Worm (Caenorhabditis elegans) whole organism, L1 larva: Measurements from ENCODE around the gene nspc-18.
A peak's percentile ranks its signal among the peaks of the same experiment; 100 is the strongest.
"Not testable (repeated sequence)": the region's sequence is repeated elsewhere in the genome, so short reads cannot be mapped to it uniquely, and the experiment has no call there.

ENCODE experiments used
- aly-2 ChIP-seq: fragments of 150-350 bp; optimal IDR thresholded peaks from 2 replicates; lab custom pipeline; 2014; ENCODE audit warnings: missing biosample characterization, missing genetic modification characterization
- blmp-1 ChIP-seq: fragments of 150-350 bp; optimal IDR thresholded peaks from 2 replicates; lab custom pipeline; 2014; ENCODE audit warnings: missing biosample characterization, missing genetic modification characterization
- ceh-8 ChIP-seq: fragments of 200-800 bp; sonication (Bioruptor generic); optimal IDR thresholded peaks from 2 replicates; lab custom pipeline; 2018; ENCODE audit warnings: mild to moderate bottlenecking, missing genetic modification characterization, moderate library complexity, missing compliant biosample characterization
- ceh-88 ChIP-seq: fragments of 200-800 bp; sonication (Bioruptor generic); IDR thresholded peaks from 2 replicates; pipeline ENCODE4 v1.3.6; 2022; ENCODE audit warnings: missing genetic modification characterization, missing compliant biosample characterization
- dpl-1 ChIP-seq, 3 experiments: fragments of 150-350 bp in 2 of 3; sonication (generic microtip) in 1 of 3; optimal IDR thresholded peaks; 2 replicates each; lab custom pipeline; 2014 to 2017; ENCODE audit warnings: missing biosample characterization in 3 of 3, missing genetic modification characterization in 3 of 3, missing genetic modification reagents in 3 of 3
- efl-1 ChIP-seq, 4 experiments: fragments of 150-350 bp; optimal IDR thresholded peaks in 3 of 4; peaks in 1 of 4; 1 replicate in 1 of 4; 2 replicates in 3 of 4; lab custom pipeline; 2014; ENCODE audit warnings: missing biosample characterization in 2 of 4, missing genetic modification characterization in 2 of 4, missing genetic modification reagents in 2 of 4
- efl-3 ChIP-seq: fragments of 200-800 bp; sonication (Bioruptor generic); optimal IDR thresholded peaks from 2 replicates; lab custom pipeline; 2018; ENCODE audit warnings: mild to moderate bottlenecking, missing genetic modification characterization, missing compliant biosample characterization
- egl-27 ChIP-seq, 2 experiments: fragments of 150-350 bp in 1 of 2; sonication (generic microtip); optimal IDR thresholded peaks; 3 replicates each; lab custom pipeline; 2017 to 2018; ENCODE audit warnings: missing biosample characterization in 2 of 2, missing genetic modification characterization in 2 of 2, missing genetic modification reagents in 2 of 2
- elt-2 ChIP-seq: sonication (generic microtip); optimal IDR thresholded peaks from 2 replicates; lab custom pipeline; 2016; ENCODE audit warnings: missing genetic modification characterization, mild to moderate bottlenecking, inconsistent platforms, missing compliant biosample characterization, missing genetic modification reagents
- ets-5 ChIP-seq: fragments of 200-800 bp; sonication (Bioruptor generic); IDR thresholded peaks from 2 replicates; pipeline ENCODE4 v1.3.6; 2022; ENCODE audit warnings: missing genetic modification characterization, missing compliant biosample characterization
- fkh-8 ChIP-seq: sonication (generic microtip); optimal IDR thresholded peaks from 2 replicates; lab custom pipeline; 2016; ENCODE audit warnings: mild to moderate bottlenecking, missing genetic modification characterization, missing compliant biosample characterization
- grh-1 ChIP-seq: fragments of 200-800 bp; sonication (Bioruptor generic); IDR thresholded peaks from 2 replicates; pipeline ENCODE4 v1.3.6; 2022; ENCODE audit warnings: missing genetic modification reagents, missing genetic modification characterization, missing compliant biosample characterization
- hlh-17 ChIP-seq: fragments of 200-800 bp; sonication (Bioruptor generic); optimal IDR thresholded peaks from 2 replicates; lab custom pipeline; 2018; ENCODE audit warnings: missing genetic modification characterization, mild to moderate bottlenecking, missing compliant biosample characterization, moderate library complexity, borderline replicate concordance
- hpl-2 ChIP-seq: fragments of 150-350 bp; optimal IDR thresholded peaks from 2 replicates; lab custom pipeline; 2014; ENCODE audit warnings: missing biosample characterization, missing genetic modification reagents, missing genetic modification characterization
- lin-14 ChIP-seq: fragments of 200-800 bp; sonication (Bioruptor generic); optimal IDR thresholded peaks from 2 replicates; lab custom pipeline; 2018; ENCODE audit warnings: mild to moderate bottlenecking, missing genetic modification characterization, moderate library complexity, missing compliant biosample characterization
- lin-35 ChIP-seq, 2 experiments: fragments of 150-350 bp; optimal IDR thresholded peaks; 2 replicates each; lab custom pipeline; 2014; ENCODE audit warnings: missing biosample characterization in 2 of 2, missing genetic modification characterization in 2 of 2, missing genetic modification reagents in 2 of 2
- lin-39 ChIP-seq: fragments of 150-350 bp; optimal IDR thresholded peaks from 2 replicates; lab custom pipeline; 2014; ENCODE audit warnings: missing biosample characterization, missing genetic modification reagents, missing genetic modification characterization
- mab-9 ChIP-seq: fragments of 200-800 bp; sonication (Bioruptor generic); IDR thresholded peaks from 2 replicates; pipeline ENCODE4 v1.3.6; 2022; ENCODE audit warnings: missing genetic modification reagents, missing genetic modification characterization, missing compliant biosample characterization
- mep-1 ChIP-seq: fragments of 150-350 bp; optimal IDR thresholded peaks from 2 replicates; lab custom pipeline; 2014; ENCODE audit warnings: missing biosample characterization, missing genetic modification characterization
- nhr-11 ChIP-seq: fragments of 150-350 bp; optimal IDR thresholded peaks from 2 replicates; lab custom pipeline; 2014; ENCODE audit warnings: missing biosample characterization, missing genetic modification characterization
- nhr-12 ChIP-seq: sonication (generic microtip); optimal IDR thresholded peaks from 2 replicates; lab custom pipeline; 2017; ENCODE audit warnings: missing biosample characterization, missing genetic modification characterization
- nhr-28 ChIP-seq: fragments of 150-350 bp; optimal IDR thresholded peaks from 2 replicates; lab custom pipeline; 2014; ENCODE audit warnings: missing biosample characterization, missing genetic modification characterization
- nhr-76 ChIP-seq: sonication (generic microtip); optimal IDR thresholded peaks from 2 replicates; lab custom pipeline; 2017; ENCODE audit warnings: missing biosample characterization, missing genetic modification characterization
- nhr-84 ChIP-seq: sonication (generic microtip); optimal IDR thresholded peaks from 2 replicates; lab custom pipeline; 2017; ENCODE audit warnings: missing biosample characterization, missing genetic modification characterization
- nhr-85 ChIP-seq: sonication (generic microtip); peaks from one replicate; lab custom pipeline; 2016; ENCODE audit warnings: missing genetic modification characterization, inconsistent platforms, missing compliant biosample characterization
- nhr-90 ChIP-seq: sonication (generic microtip); optimal IDR thresholded peaks from 2 replicates; lab custom pipeline; 2016; ENCODE audit warnings: mild to moderate bottlenecking, missing genetic modification characterization, missing compliant biosample characterization; ENCODE audit not compliant: poor library complexity
- skn-1 ChIP-seq: fragments of 150-350 bp; optimal IDR thresholded peaks from 2 replicates; lab custom pipeline; 2014; ENCODE audit warnings: missing biosample characterization, missing genetic modification characterization
- snpc-4 ChIP-seq: fragments of 150-350 bp; optimal IDR thresholded peaks from 2 replicates; lab custom pipeline; 2014; ENCODE audit warnings: missing biosample characterization, missing genetic modification characterization
- tbx-2 ChIP-seq: sonication (generic microtip); optimal IDR thresholded peaks from 2 replicates; lab custom pipeline; 2016; ENCODE audit warnings: missing genetic modification characterization, missing compliant biosample characterization
- tlp-1 ChIP-seq: fragments of 150-350 bp; optimal IDR thresholded peaks from 2 replicates; lab custom pipeline; 2014; ENCODE audit warnings: missing biosample characterization, missing genetic modification characterization
- unc-30 ChIP-seq: sonication (generic microtip); optimal IDR thresholded peaks from 2 replicates; lab custom pipeline; 2017; ENCODE audit warnings: missing biosample characterization, missing genetic modification characterization
- unc-62 ChIP-seq: fragments of 150-350 bp; optimal IDR thresholded peaks from 2 replicates; lab custom pipeline; 2014; ENCODE audit warnings: missing biosample characterization, missing genetic modification reagents, missing genetic modification characterization
- unc-98 ChIP-seq: fragments of 200-800 bp; sonication (Bioruptor generic); IDR thresholded peaks from 2 replicates; pipeline ENCODE4 v1.3.6; 2022; ENCODE audit warnings: missing genetic modification characterization, missing compliant biosample characterization
- vab-15 ChIP-seq: sonication (generic microtip); optimal IDR thresholded peaks from 2 replicates; lab custom pipeline; 2017; ENCODE audit warnings: missing genotype, mild to moderate bottlenecking, missing genetic modification characterization, missing compliant biosample characterization
- xbp-1 ChIP-seq: sonication (generic microtip); optimal IDR thresholded peaks from 2 replicates; lab custom pipeline; 2016; ENCODE audit warnings: missing genetic modification characterization, missing compliant biosample characterization
- zip-4 ChIP-seq: fragments of 200-800 bp; sonication (Bioruptor generic); optimal IDR thresholded peaks from 2 replicates; lab custom pipeline; 2018; ENCODE audit warnings: mild to moderate bottlenecking, missing genetic modification characterization, moderate library complexity, missing compliant biosample characterization
- ztf-11 ChIP-seq, 2 experiments: sonication (generic microtip); optimal IDR thresholded peaks; 2 replicates each; lab custom pipeline; 2016 to 2017; ENCODE audit warnings: missing genetic modification characterization in 2 of 2, missing biosample characterization in 1 of 2, missing compliant biosample characterization in 1 of 2
- ztf-4 ChIP-seq: fragments of 150-350 bp; optimal IDR thresholded peaks from 2 replicates; lab custom pipeline; 2014; ENCODE audit warnings: missing biosample characterization, missing genetic modification characterization

The nspc-18 gene

ce11 chrX:14525081-14525324, 2.5 kb downstream of the nspc-18 start, which contains the start of gene nspc-17:
Gene nspc-17 (minus strand): TSS chrX:14525181.
- not testable (repeated sequence) for TF ChIP-seq nhr-85 (tag; lab: Kevin White, UChicago); snpc-4 (tag; lab: Kevin White, UChicago); unc-98 (GFP tag; lab: Robert Waterston, UW)

DNA sequence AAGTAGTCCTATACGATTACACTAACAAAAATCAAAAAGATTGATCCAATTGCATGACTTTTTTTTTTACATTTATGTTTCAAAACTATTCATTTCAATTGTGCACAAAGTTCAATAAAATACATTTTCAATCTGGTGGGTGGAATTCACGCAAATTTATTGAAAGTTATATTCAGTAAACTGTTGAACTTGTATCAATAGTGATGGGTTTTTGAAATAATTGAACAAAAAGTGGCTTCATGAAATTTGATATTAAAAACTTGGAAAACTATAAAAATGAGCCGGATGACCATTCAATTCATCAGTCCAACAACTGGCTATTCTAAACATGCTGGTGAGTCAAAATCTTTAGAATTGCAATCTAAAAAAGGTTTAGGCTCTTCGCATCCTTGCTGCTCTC, 4.2 kb downstream of the nspc-18 start, which contains the start of gene nspc-16:
nspc-16 (plus strand) TSS at position 301 of the 400 bp plus-strand sequence.
- TF ChIP-seq elt-2 (tag; lab: Kevin White, UChicago) (no peak), nhr-12 (tag; lab: Kevin White, UChicago) (no peak), aly-2 (tag; lab: Kevin White, UChicago) (no peak), xbp-1 (tag; lab: Kevin White, UChicago) (no peak), skn-1 (no peak), vab-15 (no peak), tbx-2 (tag; lab: Kevin White, UChicago) (no peak), lin-39 (tag; lab: Kevin White, UChicago) (no peak), ztf-4 (tag; lab: Kevin White, UChicago) (no peak), ztf-11 (tag; optimal IDR thresholded peaks at IDR 0.05; lab: Kevin White, UChicago) (no peak)

ce11 chrX:14520463-14520862, 7.0 kb downstream of the nspc-18 start, which contains the start of gene D1025.1:
Gene D1025.1 (plus strand): TSS chrX:14520763.
- TF ChIP-seq ets-5 (GFP tag; lab: Robert Waterston, UW) (no peak), efl-1 (optimal IDR thresholded peaks at IDR 0.05; lab: Kevin White, UChicago) (no peak), efl-1 (GFP tag; optimal IDR thresholded peaks at IDR 0.05 in 1 of 2; lab: Kevin White, UChicago) (no peak), nhr-85 (tag; lab: Kevin White, UChicago) (no peak), lin-39 (tag; lab: Kevin White, UChicago) (no peak), hlh-17 (no peak), lin-35 (GFP tag; optimal IDR thresholded peaks at IDR 0.05; lab: Kevin White, UChicago) (no peak), dpl-1 (GFP tag; optimal IDR thresholded peaks at IDR 0.05; lab: Kevin White, UChicago) (no peak), nhr-76 (tag; lab: Kevin White, UChicago) (no peak), tlp-1 (tag; lab: Kevin White, UChicago) (no peak), nhr-84 (tag; lab: Kevin White, UChicago) (no peak), grh-1 (no peak), blmp-1 (tag; lab: Kevin White, UChicago) (no peak), hpl-2 (no peak), mab-9 (no peak)

DNA sequence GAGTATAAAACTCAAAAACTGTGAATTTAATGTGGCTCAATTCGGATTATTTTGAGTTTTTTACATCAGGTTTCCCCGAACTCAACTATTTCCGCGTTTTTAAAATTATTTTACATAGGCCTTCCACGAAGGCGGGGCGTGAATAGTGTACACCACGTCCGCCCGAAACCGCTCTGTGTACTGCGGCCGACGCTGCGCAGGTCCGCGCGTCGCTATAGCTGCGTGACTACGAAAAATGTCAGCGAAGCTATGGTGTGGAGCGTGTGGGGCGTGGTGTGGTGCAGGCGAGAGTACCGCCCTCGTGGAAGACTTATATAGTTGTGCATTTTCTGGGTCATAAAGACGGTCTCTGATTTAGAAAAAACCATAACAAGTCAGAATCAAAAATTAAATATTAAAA, 9.6 kb downstream of the nspc-18 start:
- TF ChIP-seq fkh-8 (no peak), snpc-4 (tag; lab: Kevin White, UChicago) (peak; percentile 12), zip-4 (no peak), ztf-4 (tag; lab: Kevin White, UChicago) (no peak)

ce11 chrX:14516560-14516959, 10.9 kb downstream of the nspc-18 start, which contains the start of gene D1025.10:
Gene D1025.10 (plus strand): TSS chrX:14516860.
- TF ChIP-seq ceh-88 (GFP tag; lab: Robert Waterston, UW) = no peak
- no peak for TF ChIP-seq ztf-4 (tag; lab: Kevin White, UChicago)
- no peak for TF ChIP-seq lin-14 (GFP tag; lab: Kevin White, UChicago)
- TF ChIP-seq nhr-90 (tag; lab: Kevin White, UChicago) = no peak
- TF ChIP-seq ceh-8 (GFP tag; lab: Kevin White, UChicago) = no peak
- no peak for TF ChIP-seq xbp-1 (tag; lab: Kevin White, UChicago)
- no peak for TF ChIP-seq nhr-12 (tag; lab: Kevin White, UChicago)
- TF ChIP-seq dpl-1 (GFP tag; optimal IDR thresholded peaks at IDR 0.05; lab: Kevin White, UChicago) = no peak
- no peak for TF ChIP-seq unc-30
- no peak for TF ChIP-seq aly-2 (tag; lab: Kevin White, UChicago)
- no peak for TF ChIP-seq unc-62 (GFP tag; lab: Kevin White, UChicago)
- TF ChIP-seq mep-1 = no peak
- TF ChIP-seq egl-27 (tag; optimal IDR thresholded peaks at IDR 0.05; lab: Kevin White, UChicago) = no peak
- TF ChIP-seq nhr-11 (tag; lab: Kevin White, UChicago) = no peak
- TF ChIP-seq vab-15 = no peak
- TF ChIP-seq lin-39 (tag; lab: Kevin White, UChicago) = no peak
- TF ChIP-seq nhr-28 (tag; lab: Kevin White, UChicago) = no peak
- no peak for TF ChIP-seq efl-3 (GFP tag; lab: Kevin White, UChicago)
